Fruit fly (Drosophila melanogaster): ENCODE measurements around the gene RunxB.

dm6 chrX:20492672-20493071 is 45.6 kb upstream of the RunxB start:
- TF ChIP-seq CG14711 (tag; optimal IDR thresholded peaks at IDR 0.05) (no peak), CG7045 (GFP tag; optimal IDR thresholded peaks at IDR 0.05) (no peak), cic (GFP tag; optimal IDR thresholded peaks at IDR 0.05) (peak; percentile 79), toe (GFP tag; optimal IDR thresholded peaks at IDR 0.05) (no peak), Mnt (GFP tag; optimal IDR thresholded peaks at IDR 0.05) (peak; percentile 41), cnc (optimal IDR thresholded peaks at IDR 0.05) (no peak), CG7101 (tag; optimal IDR thresholded peaks at IDR 0.05) (peak; percentile 47), CG1620 (GFP tag; optimal IDR thresholded peaks at IDR 0.05) (no peak), CG33017 (tag; optimal IDR thresholded peaks at IDR 0.05) (no peak)
